Fruit fly (Drosophila melanogaster): ENCODE data around the gene sim.

sim gene

dm6 chr3R:13032975-13033445 is 24.5 kb upstream of the sim start (continued):
- TF ChIP-seq CG8924 (tag; optimal IDR thresholded peaks at IDR 0.05) (peak; percentile 40), dmrt11E (tag; optimal IDR thresholded peaks at IDR 0.05) (peak; percentile 20), org-1 (GFP tag; optimal IDR thresholded peaks at IDR 0.05) (peak; percentile 39), wek (GFP tag; optimal IDR thresholded peaks at IDR 0.05) (peak; percentile 63), lab (GFP tag; optimal IDR thresholded peaks at IDR 0.05) (peak; percentile 83), CG7987 (GFP tag; optimal IDR thresholded peaks at IDR 0.05) (peak; percentile 77), sens (GFP tag) (peak; percentile 86), CG12391 (tag; optimal IDR thresholded peaks at IDR 0.05) (peak; percentile 3), CG17328 (GFP tag; IDR thresholded peaks at IDR 0.05) (peak; percentile 12; the same call in 1 of the 2 replicates), CG18476 (GFP tag; optimal IDR thresholded peaks at IDR 0.05) (peak; percentile 12), phol (tag; optimal IDR thresholded peaks at IDR 0.05) (peak; percentile 1), cato (GFP tag; optimal IDR thresholded peaks at IDR 0.05; ENCODE audit: borderline replicate concordance) (no peak), sima (GFP tag; optimal IDR thresholded peaks at IDR 0.05) (no peak), CG10565 (GFP tag; optimal IDR thresholded peaks at IDR 0.05) (no peak), CG2199 (GFP tag; IDR thresholded peaks at IDR 0.05) (no peak), amos (GFP tag; IDR thresholded peaks at IDR 0.05; ENCODE audit: partially characterized antibody) (no peak), tio (GFP tag; optimal IDR thresholded peaks at IDR 0.05) (no peak), pita (GFP tag; optimal IDR thresholded peaks at IDR 0.05) (no peak), CG5180 (GFP tag; optimal IDR thresholded peaks at IDR 0.05) (no peak), H2.0 (GFP tag; IDR thresholded peaks at IDR 0.05) (no peak), NfI (GFP tag; optimal IDR thresholded peaks at IDR 0.05) (no peak), CoRest (tag; optimal IDR thresholded peaks at IDR 0.05) (no peak), CG7372 (GFP tag; IDR thresholded peaks at IDR 0.05) (no peak), MTF-1 (GFP tag; optimal IDR thresholded peaks at IDR 0.05; ENCODE audit: borderline replicate concordance) (peak; percentile 71), CG15479 (GFP tag; optimal IDR thresholded peaks at IDR 0.05) (peak; percentile 86), Camta (GFP tag; optimal IDR thresholded peaks at IDR 0.05) (peak; percentile 9), hkb (optimal IDR thresholded peaks at IDR 0.05) (no peak), hkb (GFP tag; IDR thresholded peaks at IDR 0.05) (no peak), MESR4 (GFP tag; optimal IDR thresholded peaks at IDR 0.05) (no peak), cad (GFP tag; optimal IDR thresholded peaks at IDR 0.05) (no peak), hth (optimal IDR thresholded peaks at IDR 0.05) (no peak), CG6813 (GFP tag; optimal IDR thresholded peaks at IDR 0.05) (peak; percentile 72), CG30020 (tag; optimal IDR thresholded peaks at IDR 0.05) (no peak), CG12104 (GFP tag; optimal IDR thresholded peaks at IDR 0.05) (peak; percentile 45), CG1602 (GFP tag; optimal IDR thresholded peaks at IDR 0.05) (no peak), salm (tag; optimal IDR thresholded peaks at IDR 0.05) (peak; percentile 26), CG3407 (GFP tag; optimal IDR thresholded peaks at IDR 0.05) (peak; percentile 56), slbo (GFP tag; IDR thresholded peaks at IDR 0.05) (no peak), oc (tag; optimal IDR thresholded peaks at IDR 0.05) (no peak), HLH3B (GFP tag; IDR thresholded peaks at IDR 0.05) (peak; percentile 12; the same call in 1 of the 2 replicates), grn (GFP tag; optimal IDR thresholded peaks at IDR 0.05) (peak; percentile 79), sens-2 (GFP tag; IDR thresholded peaks at IDR 0.05) (no peak), Med (GFP tag) (peak; percentile 82), HHEX (GFP tag; optimal IDR thresholded peaks at IDR 0.05) (peak; percentile 54), E2f2 (GFP tag; IDR thresholded peaks at IDR 0.05) (no peak), caup (GFP tag; optimal IDR thresholded peaks at IDR 0.05; ENCODE audit: severe bottlenecking) (peak; percentile 52), prd (optimal IDR thresholded peaks at IDR 0.05) (no peak), prd (GFP tag; IDR thresholded peaks at IDR 0.05) (no peak), tgo (GFP tag; IDR thresholded peaks at IDR 0.05) (no peak), Fer3 (tag; optimal IDR thresholded peaks at IDR 0.05) (peak; percentile 37), CG7745 (tag; optimal IDR thresholded peaks at IDR 0.05) (no peak)

Measured in whole organism, embryonic.